Worm (Caenorhabditis elegans): ENCODE measurements around the gene srh-56.

The srh-56 gene

ce11 chrV:2758437-2758836 is 13.2 kb upstream of the srh-56 start:
- TF ChIP-seq crh-2 (tag; optimal IDR thresholded peaks at IDR 0.05) (no peak), nhr-10 (tag; optimal IDR thresholded peaks at IDR 0.05) (no peak), unc-55 (GFP tag; optimal IDR thresholded peaks at IDR 0.05) (no peak), lsy-2 (tag; optimal IDR thresholded peaks at IDR 0.05) (no peak), lin-39 (tag; optimal IDR thresholded peaks at IDR 0.05) (no peak)

- no peak for TF ChIP-seq Y55F3AM.14 (GFP tag; optimal IDR thresholded peaks at IDR 0.05)
- TF ChIP-seq ztf-11 (tag; optimal IDR thresholded peaks at IDR 0.05), result no peak
- TF ChIP-seq dmd-4 (tag; optimal IDR thresholded peaks at IDR 0.05), result no peak
- no peak for TF ChIP-seq aly-2 (tag; optimal IDR thresholded peaks at IDR 0.05)
- no peak for TF ChIP-seq nhr-129 (tag; optimal IDR thresholded peaks at IDR 0.05)
- no peak for TF ChIP-seq nhr-77 (tag; optimal IDR thresholded peaks at IDR 0.05)
- TF ChIP-seq skn-1 (tag; optimal IDR thresholded peaks at IDR 0.05), result no peak
- no peak for TF ChIP-seq lin-13 (GFP tag; optimal IDR thresholded peaks at IDR 0.05)
- TF ChIP-seq nhr-25 (tag; optimal IDR thresholded peaks at IDR 0.05), result no peak
- no peak for TF ChIP-seq ZK546.5 (tag; optimal IDR thresholded peaks at IDR 0.05)
- no peak for TF ChIP-seq nhr-10 (tag; optimal IDR thresholded peaks at IDR 0.05)
- TF ChIP-seq fos-1 (tag; optimal IDR thresholded peaks at IDR 0.05), result no peak
- no peak for TF ChIP-seq F13H6.1 (tag; optimal IDR thresholded peaks at IDR 0.05)
- no peak for TF ChIP-seq alr-1 (tag; optimal IDR thresholded peaks at IDR 0.05)
These were observed 12.2 kb upstream of the srh-56 start, which contains the start of gene srg-58 for ce11 chrV:2759456-2759855. TSS of gene srg-58 (minus strand) at chrV:2759556.

ce11 chrV:2761470-2761869 is 10.2 kb upstream of the srh-56 start:
- TF ChIP-seq aly-2 (tag; optimal IDR thresholded peaks at IDR 0.05) (no peak), alr-1 (tag; optimal IDR thresholded peaks at IDR 0.05) (no peak), unc-55 (GFP tag; optimal IDR thresholded peaks at IDR 0.05) (no peak), nhr-12 (tag; optimal IDR thresholded peaks at IDR 0.05) (no peak), C34F6.9 (tag; optimal IDR thresholded peaks at IDR 0.05) (no peak), F13H6.1 (tag; optimal IDR thresholded peaks at IDR 0.05) (no peak), snpc-4 (tag; optimal IDR thresholded peaks at IDR 0.05) (no peak), elt-1 (tag; optimal IDR thresholded peaks at IDR 0.05) (no peak), nhr-237 (tag; optimal IDR thresholded peaks at IDR 0.05) (no peak), ceh-82 (tag; optimal IDR thresholded peaks at IDR 0.05) (no peak), ztf-4 (tag; optimal IDR thresholded peaks at IDR 0.05) (no peak), nhr-25 (tag; optimal IDR thresholded peaks at IDR 0.05) (no peak), nhr-77 (tag; optimal IDR thresholded peaks at IDR 0.05) (no peak), peb-1 (tag; optimal IDR thresholded peaks at IDR 0.05) (no peak), lin-11 (tag; optimal IDR thresholded peaks at IDR 0.05) (no peak), mbf-1 (tag; optimal IDR thresholded peaks at IDR 0.05) (no peak), blmp-1 (tag; optimal IDR thresholded peaks at IDR 0.05; ENCODE audit: insufficient read depth) (no peak), unc-39 (tag; optimal IDR thresholded peaks at IDR 0.05) (no peak), nhr-21 (tag; optimal IDR thresholded peaks at IDR 0.05) (no peak), nhr-23 (tag; optimal IDR thresholded peaks at IDR 0.05) (no peak)

ce11 chrV:2763105-2763504 is 8.6 kb upstream of the srh-56 start, which contains the start of gene R05D8.7:
TSS of gene R05D8.7 (minus strand) at chrV:2763208.
- no peak for TF ChIP-seq alr-1 (tag; optimal IDR thresholded peaks at IDR 0.05)
- no peak for TF ChIP-seq lin-39 (tag; optimal IDR thresholded peaks at IDR 0.05)
- no peak for TF ChIP-seq R02D3.7 (tag; optimal IDR thresholded peaks at IDR 0.05)
- no peak for TF ChIP-seq mdl-1 (tag; optimal IDR thresholded peaks at IDR 0.05)

ce11 chrV:2765052-2765451 is 6.6 kb upstream of the srh-56 start, which contains the start of gene dhs-14:
TSS of gene dhs-14 (minus strand) at chrV:2765200.
- TF ChIP-seq mbf-1 (tag; optimal IDR thresholded peaks at IDR 0.05) (no peak), zag-1 (tag; optimal IDR thresholded peaks at IDR 0.05) (no peak), nhr-23 (tag; optimal IDR thresholded peaks at IDR 0.05) (no peak), fos-1 (tag; optimal IDR thresholded peaks at IDR 0.05) (peak; percentile 69), lsy-2 (tag; optimal IDR thresholded peaks at IDR 0.05) (no peak)

- no peak for TF ChIP-seq nhr-12 (tag; optimal IDR thresholded peaks at IDR 0.05)
- no peak for TF ChIP-seq sma-9 (GFP tag; optimal IDR thresholded peaks at IDR 0.05)
- no peak for TF ChIP-seq sma-9 (tag; optimal IDR thresholded peaks at IDR 0.05)
- no peak for TF ChIP-seq dmd-4 (tag; optimal IDR thresholded peaks at IDR 0.05)
- no peak for TF ChIP-seq ceh-82 (tag; optimal IDR thresholded peaks at IDR 0.05)
- no peak for TF ChIP-seq F13H6.1 (tag; optimal IDR thresholded peaks at IDR 0.05)
- no peak for TF ChIP-seq ceh-16 (tag; optimal IDR thresholded peaks at IDR 0.05)
- TF ChIP-seq nhr-77 (tag; optimal IDR thresholded peaks at IDR 0.05), result no peak
- no peak for TF ChIP-seq elt-1 (tag; optimal IDR thresholded peaks at IDR 0.05)
- TF ChIP-seq unc-62 (GFP tag; optimal IDR thresholded peaks at IDR 0.05), result no peak
- TF ChIP-seq ztf-4 (tag; optimal IDR thresholded peaks at IDR 0.05), result no peak
- TF ChIP-seq lsy-2 (tag; optimal IDR thresholded peaks at IDR 0.05), result no peak
- TF ChIP-seq R02D3.7 (tag; optimal IDR thresholded peaks at IDR 0.05), result no peak
- TF ChIP-seq snpc-4 (tag; optimal IDR thresholded peaks at IDR 0.05), result no peak
- no peak for TF ChIP-seq C34F6.9 (tag; optimal IDR thresholded peaks at IDR 0.05)
- TF ChIP-seq ZK546.5 (tag; optimal IDR thresholded peaks at IDR 0.05), result no peak
These were observed 4.2 kb upstream of the srh-56 start, which contains the start of gene R05D8.9 for ce11 chrV:2767465-2767864. TSS of gene R05D8.9 (minus strand) at chrV:2767565.

All from whole organism, L2 larva.